Worm (Caenorhabditis elegans): Measurements from ENCODE around the gene Y39A1A.2.

DNA sequence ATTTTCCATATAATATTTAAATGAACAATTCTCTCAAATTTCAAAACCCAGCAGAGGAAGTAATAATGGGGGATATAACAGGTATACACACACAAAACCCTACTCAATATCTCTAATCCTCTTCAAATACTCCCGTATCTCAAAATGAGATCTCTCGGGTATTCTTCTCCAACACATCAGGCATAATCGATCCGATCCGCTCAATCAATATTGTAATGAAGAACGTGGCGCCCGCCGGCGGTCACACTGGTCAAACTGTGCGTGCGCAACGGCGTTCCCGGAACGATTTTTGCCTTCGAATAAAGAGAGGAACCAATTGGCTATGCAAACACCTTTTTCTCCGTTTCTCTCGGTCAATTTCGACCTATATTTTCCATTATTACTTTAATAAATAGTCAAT is 40.8 kb downstream of the Y39A1A.2 start:
- no peak for TF ChIP-seq jun-1 (tag; optimal IDR thresholded peaks at IDR 0.05)
- TF ChIP-seq F10B5.3 (tag; optimal IDR thresholded peaks at IDR 0.05) = no peak
- no peak for TF ChIP-seq fos-1 (tag; optimal IDR thresholded peaks at IDR 0.05)
- no peak for TF ChIP-seq egl-27 (tag; optimal IDR thresholded peaks at IDR 0.05)
- no peak for TF ChIP-seq pha-4 (GFP tag; IDR thresholded peaks at IDR 0.05)
- no peak for TF ChIP-seq pha-4 (tag; optimal IDR thresholded peaks at IDR 0.05)
- no peak for TF ChIP-seq snpc-1.2 (GFP tag; IDR thresholded peaks at IDR 0.05)
